Fruit fly (Drosophila melanogaster) whole organism, prepupa: ENCODE data around the gene bou.

Experiments
- Blimp-1 ChIP-seq: fragments of 200-800 bp; sonication (Bioruptor generic); optimal IDR thresholded peaks from 3 replicates; lab custom pipeline; 2017; ENCODE audit warnings: missing biosample characterization, missing genetic modification characterization, mild to moderate bottlenecking, moderate library complexity, missing genetic modification reagents
- CG10631 ChIP-seq: fragments of 200-800 bp; sonication (Bioruptor generic); optimal IDR thresholded peaks from 2 replicates; lab custom pipeline; 2016; ENCODE audit warnings: missing biosample characterization, missing genetic modification characterization
- CG11294 ChIP-seq: fragments of 200-800 bp; sonication (Bioruptor generic); IDR thresholded peaks from 2 replicates; pipeline ENCODE4 v1.3.6; 2022; ENCODE audit warnings: missing biosample characterization, missing genetic modification characterization
- CG11762 ChIP-seq: fragments of 200-800 bp; sonication (Bioruptor generic); optimal IDR thresholded peaks from 3 replicates; lab custom pipeline; 2016; ENCODE audit warnings: missing biosample characterization, missing genetic modification characterization; ENCODE audit not compliant: insufficient read depth
- CG11902 ChIP-seq: fragments of 200-800 bp; sonication (Bioruptor generic); optimal IDR thresholded peaks from 3 replicates; lab custom pipeline; 2016; ENCODE audit warnings: missing biosample characterization, missing genetic modification characterization
- CG15336 ChIP-seq: fragments of 200-800 bp; sonication (Bioruptor generic); IDR thresholded peaks from 2 replicates; pipeline ENCODE4 v1.3.6; 2022; ENCODE audit warnings: missing biosample characterization, missing genetic modification characterization
- CG1621 ChIP-seq: fragments of 200-800 bp; sonication (Bioruptor generic); optimal IDR thresholded peaks from 3 replicates; lab custom pipeline; 2018; ENCODE audit warnings: missing biosample characterization, mild to moderate bottlenecking, missing genetic modification characterization
- CG16779 ChIP-seq: fragments of 200-800 bp; sonication (Bioruptor generic); optimal IDR thresholded peaks from 3 replicates; lab custom pipeline; 2017; ENCODE audit warnings: missing biosample characterization, mild to moderate bottlenecking, missing genetic modification characterization
- CG3032 ChIP-seq: fragments of 200-800 bp; optimal IDR thresholded peaks from 2 replicates; lab custom pipeline; 2019; ENCODE audit warnings: missing biosample characterization, mild to moderate bottlenecking, missing genetic modification characterization, moderate library complexity
- CG31627 ChIP-seq: fragments of 200-800 bp; sonication (Bioruptor generic); optimal IDR thresholded peaks from 3 replicates; lab custom pipeline; 2016; ENCODE audit warnings: missing biosample characterization, missing genetic modification characterization
- CG32006 ChIP-seq: fragments of 200-800 bp; sonication (Bioruptor generic); optimal IDR thresholded peaks from 3 replicates; lab custom pipeline; 2017; ENCODE audit warnings: missing biosample characterization, mild to moderate bottlenecking, missing genetic modification characterization
- CG34406 ChIP-seq: fragments of 200-800 bp; sonication (Bioruptor generic); optimal IDR thresholded peaks from 3 replicates; lab custom pipeline; 2016; ENCODE audit warnings: missing biosample characterization, missing genetic modification characterization
- CG3919 ChIP-seq: fragments of 200-800 bp; sonication (Bioruptor generic); optimal IDR thresholded peaks from 3 replicates; lab custom pipeline; 2016; ENCODE audit warnings: missing biosample characterization, missing genetic modification characterization
- CG4318 ChIP-seq: fragments of 200-800 bp; sonication (Bioruptor generic); optimal IDR thresholded peaks from 3 replicates; lab custom pipeline; 2017; ENCODE audit warnings: missing biosample characterization, mild to moderate bottlenecking, missing genetic modification characterization
- CG6163 ChIP-seq: fragments of 200-800 bp; sonication (Bioruptor generic); IDR thresholded peaks from 3 replicates; pipeline ENCODE4 v1.3.6; 2022; ENCODE audit warnings: missing biosample characterization, missing genetic modification characterization
- CG6276 ChIP-seq: fragments of 200-800 bp; sonication (Bioruptor generic); optimal IDR thresholded peaks from 2 replicates; lab custom pipeline; 2017; ENCODE audit warnings: missing biosample characterization, mild to moderate bottlenecking, missing genetic modification characterization
- CG6854 ChIP-seq: fragments of 200-800 bp; sonication (Bioruptor generic); optimal IDR thresholded peaks from 2 replicates; lab custom pipeline; 2017; ENCODE audit warnings: missing biosample characterization, mild to moderate bottlenecking, missing genetic modification characterization
- CG7368 ChIP-seq: fragments of 200-800 bp; sonication (Bioruptor generic); optimal IDR thresholded peaks from 3 replicates; lab custom pipeline; 2016; ENCODE audit warnings: missing biosample characterization, missing genetic modification characterization
- CG8119 ChIP-seq: fragments of 200-800 bp; sonication (Bioruptor generic); IDR thresholded peaks from 3 replicates; pipeline ENCODE4 v1.3.6; 2022; ENCODE audit warnings: missing biosample characterization, missing genetic modification characterization
- CG8319 ChIP-seq: fragments of 200-800 bp; sonication (Bioruptor generic); optimal IDR thresholded peaks from 3 replicates; lab custom pipeline; 2016; ENCODE audit warnings: missing biosample characterization, missing genetic modification characterization
- CG8632 ChIP-seq: fragments of 200-800 bp; sonication (Bioruptor generic); optimal IDR thresholded peaks from 3 replicates; lab custom pipeline; 2016; ENCODE audit warnings: missing biosample characterization, missing genetic modification characterization
- CG9139 ChIP-seq: fragments of 200-800 bp; sonication (Bioruptor generic); optimal IDR thresholded peaks from 3 replicates; lab custom pipeline; 2017; ENCODE audit warnings: missing biosample characterization, mild to moderate bottlenecking, missing genetic modification characterization
- Eip75B ChIP-seq: fragments of 200-800 bp; sonication (Bioruptor generic); optimal IDR thresholded peaks from 3 replicates; lab custom pipeline; 2016; ENCODE audit warnings: missing biosample characterization, missing genetic modification characterization
- Eip78C ChIP-seq: fragments of 200-800 bp; sonication (Bioruptor generic); peaks from one replicate; lab custom pipeline; 2016; ENCODE audit warnings: missing biosample characterization, missing genetic modification characterization
- Eip93F ChIP-seq: fragments of 200-800 bp; sonication (Bioruptor generic); optimal IDR thresholded peaks from 2 replicates; lab custom pipeline; 2016; ENCODE audit warnings: missing biosample characterization, mild to moderate bottlenecking, missing genetic modification characterization
- Ets21C ChIP-seq: fragments of 200-800 bp; sonication (Bioruptor generic); optimal IDR thresholded peaks from 3 replicates; lab custom pipeline; 2016; ENCODE audit warnings: missing biosample characterization, missing genetic modification characterization
- Gug ChIP-seq: fragments of 200-800 bp; sonication (Bioruptor generic); IDR thresholded peaks from 2 replicates; pipeline ENCODE4 v1.3.6; 2022; ENCODE audit warnings: missing biosample characterization, missing genetic modification characterization
- Hr38 ChIP-seq: sonication (Bioruptor generic); optimal IDR thresholded peaks from 2 replicates; lab custom pipeline; 2016; ENCODE audit warnings: missing biosample characterization, missing genetic modification characterization
- Hr4 ChIP-seq: fragments of 200-800 bp; sonication (Bioruptor generic); optimal IDR thresholded peaks from 3 replicates; lab custom pipeline; 2016; ENCODE audit warnings: missing biosample characterization, missing genetic modification characterization
- Met ChIP-seq: fragments of 200-800 bp; sonication (Bioruptor generic); optimal IDR thresholded peaks from 3 replicates; lab custom pipeline; 2016; ENCODE audit warnings: missing biosample characterization, missing genetic modification characterization
- OdsH ChIP-seq: fragments of 200-800 bp; sonication (Bioruptor generic); optimal IDR thresholded peaks from 3 replicates; lab custom pipeline; 2016; ENCODE audit warnings: missing biosample characterization, missing genetic modification characterization
- Smox ChIP-seq: fragments of 200-800 bp; sonication (Bioruptor generic); optimal IDR thresholded peaks from 3 replicates; lab custom pipeline; 2016; ENCODE audit warnings: missing biosample characterization, missing genetic modification characterization
- Sox102F ChIP-seq: fragments of 200-800 bp; sonication (Bioruptor generic); optimal IDR thresholded peaks from 2 replicates; lab custom pipeline; 2016; ENCODE audit warnings: missing biosample characterization, mild to moderate bottlenecking, missing genetic modification characterization
- Sox14 ChIP-seq: fragments of 200-800 bp; sonication (Bioruptor generic); optimal IDR thresholded peaks from 3 replicates; lab custom pipeline; 2016; ENCODE audit warnings: missing biosample characterization, missing genetic modification characterization
- acj6 ChIP-seq: fragments of 200-800 bp; sonication (Bioruptor generic); optimal IDR thresholded peaks from 3 replicates; lab custom pipeline; 2016; ENCODE audit warnings: missing biosample characterization, missing genetic modification characterization
- dac ChIP-seq: fragments of 200-800 bp; sonication (Bioruptor generic); optimal IDR thresholded peaks from 2 replicates; lab custom pipeline; 2017; ENCODE audit warnings: missing biosample characterization, mild to moderate bottlenecking, missing genetic modification characterization
- esn ChIP-seq: fragments of 200-800 bp; sonication (Bioruptor generic); optimal IDR thresholded peaks from 2 replicates; lab custom pipeline; 2016; ENCODE audit warnings: missing biosample characterization, mild to moderate bottlenecking, missing genetic modification characterization, moderate library complexity
- fd59A ChIP-seq: fragments of 200-800 bp; sonication (Bioruptor generic); optimal IDR thresholded peaks from 2 replicates; lab custom pipeline; 2017; ENCODE audit warnings: missing biosample characterization, mild to moderate bottlenecking, missing genetic modification characterization, missing genetic modification reagents
- fd85E ChIP-seq: fragments of 200-800 bp; sonication (Bioruptor generic); optimal IDR thresholded peaks from 3 replicates; lab custom pipeline; 2016; ENCODE audit warnings: missing biosample characterization, missing genetic modification characterization
- pdm3 ChIP-seq: fragments of 200-800 bp; sonication (Bioruptor generic); optimal IDR thresholded peaks from 3 replicates; lab custom pipeline; 2016; ENCODE audit warnings: missing biosample characterization, missing genetic modification characterization
- spab ChIP-seq: fragments of 200-800 bp; sonication (Bioruptor generic); optimal IDR thresholded peaks from 2 replicates; lab custom pipeline; 2017; ENCODE audit warnings: missing biosample characterization, mild to moderate bottlenecking, missing genetic modification characterization, missing genetic modification reagents
- ss ChIP-seq, 2 experiments: fragments of 200-800 bp; sonication (Bioruptor generic); optimal IDR thresholded peaks; 2 replicates in 1 of 2; 3 replicates in 1 of 2; lab custom pipeline; 2017 to 2018; ENCODE audit warnings: mild to moderate bottlenecking in 2 of 2, missing biosample characterization in 2 of 2, missing genetic modification characterization in 2 of 2, moderate library complexity in 1 of 2
- svp ChIP-seq: fragments of 200-800 bp; sonication (Bioruptor generic); peaks from one replicate; lab custom pipeline; 2016; ENCODE audit warnings: missing biosample characterization, missing genetic modification characterization
- vri ChIP-seq: fragments of 200-800 bp; sonication (Bioruptor generic); optimal IDR thresholded peaks from 3 replicates; lab custom pipeline; 2016; ENCODE audit warnings: missing biosample characterization, mild to moderate bottlenecking, missing genetic modification characterization

bou gene

DNA sequence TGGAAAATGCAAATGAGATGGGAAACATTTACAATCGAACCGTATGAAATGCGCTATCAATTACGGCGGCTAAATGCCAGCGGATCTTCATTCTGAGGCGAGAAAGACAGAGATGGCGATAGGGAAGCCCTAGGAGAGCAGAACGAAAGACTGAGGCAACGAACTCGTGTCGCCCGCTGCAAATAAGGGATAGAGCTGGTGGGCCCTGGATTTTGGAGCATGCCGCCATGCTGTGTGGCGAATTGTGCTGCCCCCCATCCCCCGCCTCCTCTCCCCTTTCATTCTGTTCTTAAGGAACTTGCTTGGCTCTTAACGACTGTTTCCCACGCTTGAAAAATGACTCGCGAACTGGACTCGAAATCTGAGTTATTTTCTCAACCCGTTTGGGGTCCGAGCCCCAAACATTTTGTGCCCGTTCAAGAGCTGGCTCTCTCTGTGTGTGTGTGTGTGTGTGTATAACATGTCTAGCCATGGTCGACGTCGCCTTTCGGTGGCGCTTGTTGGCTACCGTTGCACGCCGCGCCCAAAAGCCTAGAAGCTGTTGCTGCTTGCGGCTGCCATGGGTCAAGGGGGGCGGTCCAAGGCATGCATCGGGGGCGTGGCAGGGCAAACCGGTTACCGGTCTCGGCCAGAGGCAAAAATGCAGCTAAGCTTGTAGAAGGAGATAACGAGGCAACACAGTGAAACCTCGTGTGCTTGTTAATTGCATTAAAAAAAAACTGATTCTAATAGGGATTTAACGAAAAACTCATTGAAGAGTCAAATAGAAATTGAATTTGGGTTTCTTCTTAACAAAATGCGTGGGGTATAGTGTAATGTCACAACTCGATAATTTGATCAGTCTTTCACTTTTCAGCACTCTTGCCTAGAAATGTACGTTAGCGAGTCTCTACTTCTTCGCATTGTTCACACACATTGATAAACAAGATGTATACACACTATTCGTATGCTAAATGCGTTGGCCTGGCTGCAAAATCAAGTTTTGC lies 22.1 kb downstream of the bou start (continued):
- TF ChIP-seq CG6276 (GFP tag; lab: Kevin White, UChicago) (peak; percentile 68), Hr38 (GFP tag; lab: Kevin White, UChicago) (no peak), CG11902 (GFP tag; lab: Kevin White, UChicago) (peak; percentile 40), Smox (GFP tag; lab: Kevin White, UChicago) (peak; percentile 51), Ets21C (GFP tag; lab: Kevin White, UChicago) (peak; percentile 21), vri (GFP tag; lab: Kevin White, UChicago) (peak; percentile 45), CG1621 (peak; percentile 59), CG4318 (GFP tag; lab: Kevin White, UChicago) (peak; percentile 18), CG8119 (GFP tag; lab: Robert Waterston, UW) (peak; percentile 79), Sox102F (GFP tag; lab: Kevin White, UChicago) (peak; percentile 73), Eip78C (GFP tag; lab: Kevin White, UChicago) (peak; percentile 89), CG8632 (GFP tag; lab: Kevin White, UChicago) (peak; percentile 60), Eip75B (GFP tag; lab: Kevin White, UChicago) (peak; percentile 72), CG8319 (GFP tag; lab: Kevin White, UChicago) (no peak), CG9139 (peak; percentile 25), Hr4 (GFP tag; lab: Kevin White, UChicago) (peak; percentile 76), Eip93F (GFP tag; lab: Kevin White, UChicago) (no peak), fd85E (no peak), CG6854 (peak; percentile 48), CG3919 (GFP tag; lab: Kevin White, UChicago) (peak; percentile 64), CG11294 (GFP tag; lab: Robert Waterston, UW) (peak; percentile 28; the same call in 1 of the 2 replicates), CG3032 (peak; percentile 93), CG10631 (GFP tag; lab: Kevin White, UChicago) (peak; percentile 67), CG31627 (GFP tag; lab: Kevin White, UChicago) (peak; percentile 37), Sox14 (GFP tag; lab: Kevin White, UChicago) (peak; percentile 64)
- TF ChIP-seq, all 60 proteins: peak for 53

DNA sequence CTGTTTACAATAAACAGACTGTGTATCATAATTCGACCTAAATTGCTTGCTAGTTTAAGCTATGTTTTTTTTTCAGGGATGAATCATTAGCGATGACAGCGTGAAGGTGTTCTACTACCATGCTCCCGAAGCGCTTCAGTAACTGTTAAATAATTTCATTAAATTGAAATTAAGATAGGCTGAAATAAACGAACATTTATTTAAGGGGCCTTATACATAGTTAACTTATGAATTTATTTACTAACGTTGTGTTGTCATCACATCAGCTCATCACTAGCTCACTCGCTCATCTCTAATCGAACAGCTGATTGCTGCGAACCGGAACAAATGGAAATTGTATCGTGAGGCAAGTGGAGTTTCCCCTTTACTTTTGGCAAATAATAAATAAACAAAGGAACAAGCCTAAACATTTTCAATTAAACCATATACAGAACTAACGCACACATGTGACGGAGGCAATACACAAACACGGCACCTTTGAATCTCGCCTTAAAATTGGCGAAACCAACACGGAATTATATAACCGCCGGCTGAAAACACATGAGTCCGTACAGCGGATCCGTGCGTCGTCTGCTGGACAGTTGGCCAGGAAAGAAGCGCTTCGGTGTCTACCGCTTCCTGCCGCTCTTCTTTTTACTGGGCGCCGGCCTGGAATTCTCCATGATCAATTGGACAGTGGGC lies 24.9 kb downstream of the bou start, which contains the start of the genes cm, sloth1 and sloth2:
Gene cm, minus strand, starts transcription at position 83 of the 681 bp plus-strand sequence.
Gene sloth1, plus strand, starts transcription at position 295 of the 681 bp plus-strand sequence.
Gene sloth2, plus strand, starts transcription at position 295 of the 681 bp plus-strand sequence.
- TF ChIP-seq pdm3 (GFP tag; lab: Kevin White, UChicago) (peak; percentile 92), CG3032 (peak; percentile 96), CG31627 (GFP tag; lab: Kevin White, UChicago) (peak; percentile 93), OdsH (GFP tag; lab: Kevin White, UChicago) (peak; percentile 91), CG4318 (GFP tag; lab: Kevin White, UChicago) (peak; percentile 59), spab (GFP tag; lab: Kevin White, UChicago) (peak; percentile 50), Gug (GFP tag; lab: Robert Waterston, UW) (peak; percentile 55; the same call in 1 of the 2 replicates), Hr38 (GFP tag; lab: Kevin White, UChicago) (peak; percentile 48), CG9139 (peak; percentile 51), svp (GFP tag; lab: Kevin White, UChicago) (peak; percentile 97), CG10631 (GFP tag; lab: Kevin White, UChicago) (peak; percentile 90), Sox14 (GFP tag; lab: Kevin White, UChicago) (peak; percentile 90), dac (GFP tag; lab: Kevin White, UChicago) (peak; percentile 76), Met (GFP tag; lab: Kevin White, UChicago) (peak; percentile 88), CG6163 (peak; percentile 87), CG8632 (GFP tag; lab: Kevin White, UChicago) (peak; percentile 84), CG11762 (peak; percentile 34), ss (GFP tag; optimal IDR thresholded peaks at IDR 0.05; lab: Kevin White, UChicago) (peak; percentile 70 to 80), CG8119 (GFP tag; lab: Robert Waterston, UW) (peak; percentile 79), CG34406 (GFP tag; lab: Kevin White, UChicago) (peak; percentile 84), Blimp-1 (GFP tag; lab: Kevin White, UChicago) (peak; percentile 29), fd59A (GFP tag; lab: Kevin White, UChicago) (peak; percentile 66), CG7368 (GFP tag; lab: Kevin White, UChicago) (peak; percentile 68), CG16779 (tag; lab: Kevin White, UChicago) (no peak), Hr4 (GFP tag; lab: Kevin White, UChicago) (peak; percentile 80), esn (GFP tag; lab: Kevin White, UChicago) (peak; percentile 93), CG15336 (GFP tag; lab: Robert Waterston, UW) (peak; percentile 74), CG8319 (GFP tag; lab: Kevin White, UChicago) (peak; percentile 63), acj6 (peak; percentile 91), CG32006 (peak; percentile 78), CG11902 (GFP tag; lab: Kevin White, UChicago) (peak; percentile 68)
